Worm (Caenorhabditis elegans): ENCODE results near the gene ins-15.

DNA sequence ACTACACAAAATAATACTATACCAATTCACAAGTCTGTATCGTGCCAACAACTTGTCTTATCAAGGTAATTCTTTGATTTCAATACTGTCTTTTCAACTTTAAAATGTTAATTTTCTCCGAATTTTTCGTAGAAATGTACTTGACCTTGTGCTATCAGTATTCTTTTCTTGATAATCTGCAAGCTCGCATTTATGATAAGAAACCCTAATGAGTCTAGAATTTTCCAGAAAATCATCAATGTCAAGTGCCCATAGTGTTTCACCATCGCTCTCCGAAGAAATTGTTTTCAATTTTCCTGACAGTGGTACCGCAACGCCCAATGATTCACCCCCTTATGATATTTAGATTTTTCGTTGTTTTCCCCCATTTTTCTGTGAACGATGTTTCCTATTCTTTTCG, 36.7 kb upstream of the ins-15 start:
- TF ChIP-seq tbx-37 (GFP tag; conservative IDR thresholded peaks at IDR 0.05) = no peak
- no peak for TF ChIP-seq hmg-4 (GFP tag; optimal IDR thresholded peaks at IDR 0.05)
- TF ChIP-seq ceh-36 (tag; optimal IDR thresholded peaks at IDR 0.05) = no peak
- no peak for TF ChIP-seq B0310.2 (tag; optimal IDR thresholded peaks at IDR 0.05)
- no peak for TF ChIP-seq ama-1 (optimal IDR thresholded peaks at IDR 0.05)
- no peak for TF ChIP-seq hnd-1 (tag; optimal IDR thresholded peaks at IDR 0.05)
- no peak for TF ChIP-seq pes-1 (GFP tag; IDR thresholded peaks at IDR 0.05)

Measured in whole organism, early embryonic.